Fruit fly (Drosophila melanogaster) whole organism, wandering third instar larva: ENCODE measurements around the gene Mabi.

ENCODE experiments used
- Abd-B ChIP-seq: fragments of >200 bp; optimal IDR thresholded peaks from 2 replicates; lab custom pipeline; 2017; ENCODE audit warnings: missing biosample characterization, missing genetic modification characterization
- CG32264 ChIP-seq: fragments of 200-800 bp; sonication (Bioruptor generic); optimal IDR thresholded peaks from 2 replicates; lab custom pipeline; 2016; ENCODE audit warnings: missing biosample characterization, missing genetic modification characterization
- CG9705 ChIP-seq: fragments of 200-800 bp; sonication (Bioruptor generic); optimal IDR thresholded peaks from 2 replicates; lab custom pipeline; 2018; ENCODE audit warnings: missing biosample characterization, mild to moderate bottlenecking, missing genetic modification characterization
- CrebA ChIP-seq: fragments of 200-800 bp; sonication (Bioruptor generic); optimal IDR thresholded peaks from 2 replicates; lab custom pipeline; 2016; ENCODE audit warnings: missing biosample characterization, mild to moderate bottlenecking, missing genetic modification characterization, borderline replicate concordance
- Dfd ChIP-seq: fragments of >200 bp; optimal IDR thresholded peaks from 2 replicates; lab custom pipeline; 2017; ENCODE audit warnings: missing biosample characterization, missing genetic modification characterization
- Dif ChIP-seq: fragments of 200-275, 200-300 bp; sonication (Bioruptor generic); optimal IDR thresholded peaks from 2 replicates; lab custom pipeline; 2018; ENCODE audit warnings: missing biosample characterization, missing genetic modification characterization; ENCODE audit not compliant: partially characterized antibody
- GATAd ChIP-seq: sonication (Bioruptor generic); optimal IDR thresholded peaks from 2 replicates; lab custom pipeline; 2016; ENCODE audit warnings: missing biosample characterization, missing genetic modification characterization
- HLH106 ChIP-seq: fragments of 200-800 bp; optimal IDR thresholded peaks from 3 replicates; lab custom pipeline; 2019; ENCODE audit warnings: missing biosample characterization, mild to moderate bottlenecking, missing genetic modification characterization, moderate library complexity
- Hr78 ChIP-seq: fragments of >200 bp; optimal IDR thresholded peaks from 2 replicates; lab custom pipeline; 2017; ENCODE audit warnings: missing biosample characterization, missing genetic modification characterization
- Hr83 ChIP-seq: fragments of 200-300 bp; sonication (Bioruptor generic); optimal IDR thresholded peaks from 2 replicates; lab custom pipeline; 2016; ENCODE audit warnings: missing biosample characterization, mild to moderate bottlenecking, missing genetic modification characterization, moderate library complexity; ENCODE audit not compliant: poor library complexity, severe bottlenecking
- Jra ChIP-seq: sonication (Bioruptor generic); optimal IDR thresholded peaks from 2 replicates; lab custom pipeline; 2016; ENCODE audit warnings: missing biosample characterization, missing genetic modification characterization
- Mio ChIP-seq: sonication (Bioruptor generic); optimal IDR thresholded peaks from 2 replicates; lab custom pipeline; 2016; ENCODE audit warnings: missing biosample characterization, missing genetic modification characterization
- Myc ChIP-seq: fragments of >200 bp; optimal IDR thresholded peaks from 2 replicates; lab custom pipeline; 2017
- Sp1 ChIP-seq: fragments of 200-800 bp; sonication (Bioruptor generic); optimal IDR thresholded peaks from 3 replicates; lab custom pipeline; 2019; ENCODE audit warnings: missing biosample characterization, mild to moderate bottlenecking, missing genetic modification characterization, moderate library complexity
- Vsx2 ChIP-seq: fragments of 200-300, 225-300 bp; sonication (Bioruptor generic); optimal IDR thresholded peaks from 2 replicates; lab custom pipeline; 2018; ENCODE audit warnings: missing biosample characterization, missing genetic modification characterization; ENCODE audit not compliant: partially characterized antibody
- br ChIP-seq: fragments of 200-800 bp; sonication (Bioruptor generic); optimal IDR thresholded peaks from 2 replicates; lab custom pipeline; 2016; ENCODE audit warnings: missing biosample characterization, missing genetic modification characterization
- dmrt93B ChIP-seq: fragments of 200-800 bp; sonication (Bioruptor generic); optimal IDR thresholded peaks from 2 replicates; lab custom pipeline; 2018; ENCODE audit warnings: missing biosample characterization, mild to moderate bottlenecking, missing genetic modification characterization
- dsf ChIP-seq: sonication (Bioruptor generic); optimal IDR thresholded peaks from 2 replicates; lab custom pipeline; 2016; ENCODE audit warnings: missing biosample characterization, missing genetic modification characterization, borderline replicate concordance
- ey ChIP-seq: fragments of 200-800 bp; sonication (Bioruptor generic); optimal IDR thresholded peaks from 2 replicates; lab custom pipeline; 2016; ENCODE audit warnings: missing biosample characterization, missing genetic modification characterization
- h ChIP-seq: fragments of 200-800 bp; sonication (Bioruptor generic); optimal IDR thresholded peaks from 3 replicates; lab custom pipeline; 2016; ENCODE audit warnings: missing biosample characterization, mild to moderate bottlenecking, missing genetic modification characterization
- jim ChIP-seq: fragments of 175-275, 200-325 bp; sonication (Bioruptor generic); optimal IDR thresholded peaks from 2 replicates; lab custom pipeline; 2016; ENCODE audit warnings: missing biosample characterization, mild to moderate bottlenecking, missing genetic modification characterization
- pan ChIP-seq: fragments of >200 bp; optimal IDR thresholded peaks from 2 replicates; lab custom pipeline; 2017
- psq ChIP-seq: fragments of 200-800 bp; sonication (Bioruptor generic); optimal IDR thresholded peaks from 3 replicates; lab custom pipeline; 2017; ENCODE audit warnings: missing biosample characterization, mild to moderate bottlenecking, missing genetic modification characterization, moderate library complexity
- rgr ChIP-seq: fragments of 200-800 bp; sonication (Bioruptor generic); optimal IDR thresholded peaks from 3 replicates; lab custom pipeline; 2016; ENCODE audit warnings: missing biosample characterization, mild to moderate bottlenecking, missing genetic modification characterization
- sage ChIP-seq: fragments of 200-800 bp; sonication (Bioruptor generic); optimal IDR thresholded peaks from 2 replicates; lab custom pipeline; 2016; ENCODE audit warnings: missing biosample characterization, mild to moderate bottlenecking, missing genetic modification characterization
- sv ChIP-seq: fragments of 200-800 bp; sonication (Bioruptor generic); optimal IDR thresholded peaks from 3 replicates; lab custom pipeline; 2016; ENCODE audit warnings: missing biosample characterization, missing genetic modification characterization
- tai ChIP-seq: sonication (Bioruptor generic); optimal IDR thresholded peaks from 2 replicates; lab custom pipeline; 2016; ENCODE audit warnings: missing biosample characterization, missing genetic modification characterization
- usp ChIP-seq: fragments of >200 bp; optimal IDR thresholded peaks from 2 replicates; lab custom pipeline; 2017; ENCODE audit warnings: missing biosample characterization, missing genetic modification characterization
- woc ChIP-seq: sonication (Bioruptor generic); optimal IDR thresholded peaks from 2 replicates; lab custom pipeline; 2016; ENCODE audit warnings: missing biosample characterization, mild to moderate bottlenecking, missing genetic modification characterization

The Mabi gene

DNA sequence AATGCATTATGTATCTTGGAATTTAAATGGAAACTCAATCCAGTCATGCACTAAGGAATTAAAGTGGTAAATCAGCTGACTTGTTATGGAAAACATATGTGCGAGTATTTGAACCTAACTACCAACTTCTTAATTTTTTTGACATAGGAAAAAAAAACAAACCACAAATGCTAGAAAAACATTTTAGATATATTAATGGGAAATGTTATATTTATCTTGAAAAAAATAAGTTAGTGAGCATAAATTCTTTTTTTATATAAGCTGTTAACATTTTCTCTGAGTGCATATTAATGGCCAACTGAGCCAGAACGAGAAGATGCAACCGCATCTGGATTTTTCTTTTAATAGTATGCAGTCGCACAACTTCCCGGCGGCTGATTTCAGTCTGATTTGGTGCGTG is 16.7 kb upstream of the Mabi start:
- TF ChIP-seq h = no peak

DNA sequence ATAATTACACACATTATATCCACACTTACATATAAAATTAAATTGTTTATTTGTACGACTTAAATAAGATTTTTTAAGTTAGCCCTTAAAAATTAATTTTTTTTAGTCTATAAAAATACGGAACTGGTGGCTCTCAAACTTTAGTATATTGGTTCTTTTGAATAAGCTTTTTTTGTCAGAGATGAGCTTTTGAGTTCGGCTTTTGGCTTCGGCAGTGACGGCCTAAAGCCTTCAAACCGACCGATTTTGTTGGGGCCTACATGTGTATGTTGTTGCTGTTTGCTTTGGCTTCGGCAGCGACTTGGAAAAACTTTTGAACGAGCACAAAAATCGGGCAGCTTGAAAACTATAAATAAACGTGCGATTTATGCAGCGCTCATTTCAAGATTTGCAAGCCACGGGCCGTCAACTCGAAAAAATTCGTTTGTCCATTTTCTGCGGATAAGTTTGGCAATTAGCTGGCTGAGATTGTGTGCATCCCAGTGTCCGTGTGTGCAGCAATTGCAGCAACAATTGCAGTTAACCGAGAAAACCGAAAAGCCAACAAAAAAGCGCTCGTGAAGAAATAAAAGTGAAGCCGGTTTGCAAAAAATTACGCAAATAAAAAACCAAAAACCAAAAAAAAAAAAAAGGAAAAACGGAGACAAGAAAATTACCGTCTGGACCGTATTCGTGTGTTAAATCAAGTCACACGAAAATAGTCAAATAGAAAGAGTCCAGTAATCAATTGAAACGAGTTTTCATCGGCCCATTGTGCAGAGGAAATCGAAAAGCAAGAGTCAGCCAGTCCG is 11.6 kb upstream of the Mabi start, which contains the start of gene CG16820:
Gene CG16820 (plus strand): TSS at position 378 of the 791 bp plus-strand sequence.
- TF ChIP-seq ey (GFP tag; lab: Kevin White, UChicago) (no peak), dsf (GFP tag; lab: Kevin White, UChicago) (no peak), Hr83 (no peak), Sp1 (GFP tag; lab: Kevin White, UChicago) (no peak)

DNA sequence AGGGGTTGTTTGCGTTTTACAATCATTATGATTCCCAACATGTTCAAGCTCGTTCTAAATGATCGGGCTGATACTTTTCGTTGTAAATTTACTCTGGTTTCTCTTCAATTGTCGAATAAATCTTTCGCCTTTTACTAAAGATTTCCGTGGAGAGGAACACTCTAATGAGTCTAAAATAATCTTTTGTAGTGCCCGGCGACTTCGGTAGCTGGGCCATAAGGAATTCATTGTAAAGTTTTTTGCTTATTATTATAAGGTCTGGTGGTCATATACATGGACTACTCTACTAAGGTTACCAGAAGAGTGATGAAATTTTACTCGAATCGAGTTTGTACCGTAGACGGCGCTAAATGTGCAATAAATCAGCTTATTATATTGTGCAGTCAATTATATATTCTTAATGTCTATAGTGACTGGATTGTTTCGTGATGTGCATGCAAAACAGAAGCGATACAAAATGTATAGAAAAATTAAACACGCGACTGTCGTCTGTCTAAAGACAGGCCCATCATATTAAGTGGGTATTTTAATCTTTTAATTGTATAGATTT is 10.4 kb upstream of the Mabi start:
- TF ChIP-seq Dif (GFP tag; lab: Kevin White, UChicago) = no peak
- TF ChIP-seq tai (GFP tag; lab: Kevin White, UChicago) = no peak

DNA sequence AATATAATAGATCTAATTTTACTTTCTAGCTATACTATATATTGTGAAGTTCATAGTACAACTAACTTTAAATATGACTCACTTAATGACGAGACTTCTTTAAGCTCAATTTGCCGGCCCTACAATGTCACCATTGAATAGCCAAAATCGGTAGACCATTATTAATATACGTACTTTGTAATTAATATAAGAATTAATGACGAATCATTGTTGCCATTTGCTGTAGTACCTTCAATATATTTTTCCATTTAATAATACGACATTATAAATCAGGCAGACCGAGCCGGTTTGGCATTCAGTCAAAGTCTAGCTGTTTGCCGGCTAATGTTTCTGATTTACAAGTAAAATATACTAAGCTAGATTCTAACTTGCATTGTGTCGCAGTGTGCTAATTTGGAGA is 5.2 kb upstream of the Mabi start, which contains the start of gene Jhbp13:
Gene Jhbp13 (plus strand): TSS at position 301 of the 400 bp plus-strand sequence.
- TF ChIP-seq Hr78 (GFP tag; lab: Kevin White, UChicago) (no peak), ey (GFP tag; lab: Kevin White, UChicago) (no peak), pan (no peak), jim (no peak)
- TF ChIP-seq, all 38 proteins: peak for 0

DNA sequence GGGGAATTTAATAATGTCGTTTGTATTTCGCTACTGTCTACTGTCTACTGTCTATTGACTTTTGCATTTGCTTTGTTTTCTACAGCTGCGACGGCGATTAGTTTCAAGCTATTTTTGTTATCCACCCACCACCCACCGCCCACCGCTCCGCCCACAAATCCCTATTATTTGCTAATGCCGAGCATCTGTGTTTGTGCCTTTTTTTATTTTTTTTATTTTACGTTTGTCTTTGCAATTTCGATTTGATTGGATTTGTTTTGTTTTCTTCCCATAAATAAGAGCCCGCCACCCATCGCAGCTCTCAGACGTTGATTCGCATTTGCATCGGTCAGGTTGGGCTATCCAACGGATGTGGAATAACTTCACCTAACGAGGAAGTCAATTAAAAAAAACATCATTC is 1.7 kb upstream of the Mabi start, which contains the start of gene Jhbp14:
Gene Jhbp14 (plus strand): TSS at position 301 of the 400 bp plus-strand sequence.
- TF ChIP-seq woc = no peak
- TF ChIP-seq Abd-B (GFP tag; lab: Kevin White, UChicago) = no peak
- TF ChIP-seq br = no peak
- no peak for TF ChIP-seq CrebA (GFP tag; lab: Kevin White, UChicago)
- TF ChIP-seq rgr (GFP tag; lab: Kevin White, UChicago) = no peak
- no peak for TF ChIP-seq sv
- TF ChIP-seq tai (GFP tag; lab: Kevin White, UChicago) = no peak
- TF ChIP-seq Vsx2 (GFP tag; lab: Kevin White, UChicago) = no peak
- TF ChIP-seq h = no peak
- TF ChIP-seq sage (GFP tag; lab: Kevin White, UChicago) = no peak
- TF ChIP-seq Mio (GFP tag; lab: Kevin White, UChicago) = no peak
- no peak for TF ChIP-seq Sp1 (GFP tag; lab: Kevin White, UChicago)
- TF ChIP-seq jim = no peak
- no peak for TF ChIP-seq Jra
- TF ChIP-seq dsf (GFP tag; lab: Kevin White, UChicago) = no peak
- TF ChIP-seq ey (GFP tag; lab: Kevin White, UChicago) = no peak
- TF ChIP-seq CG9705 (GFP tag; lab: Kevin White, UChicago) = no peak
- no peak for TF ChIP-seq CG32264
- TF ChIP-seq, all 38 proteins: peak for 0

DNA sequence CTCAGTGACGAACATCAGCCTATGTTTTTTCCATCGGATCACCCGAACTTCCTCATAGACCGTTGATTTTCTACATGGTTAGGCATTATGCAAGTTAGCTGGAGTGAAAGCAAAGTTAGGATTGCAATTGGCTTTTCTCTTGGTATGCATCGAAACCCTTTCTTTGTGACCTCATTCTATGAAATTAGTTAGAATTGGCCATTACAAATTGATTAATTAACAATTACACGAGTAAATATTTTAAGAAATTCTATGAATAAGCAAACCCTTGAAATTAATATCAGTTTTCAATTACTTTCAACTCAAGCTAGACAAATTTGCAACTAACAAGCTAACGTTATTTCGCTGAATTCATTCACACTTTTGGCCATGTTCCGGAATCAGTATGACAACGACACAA is 2.7 kb downstream of the Mabi start, which contains the start of gene Prosalpha6T:
Gene Prosalpha6T (plus strand): TSS at position 301 of the 400 bp plus-strand sequence.
- TF ChIP-seq h (no peak), Dif (GFP tag; lab: Kevin White, UChicago) (no peak), CrebA (GFP tag; lab: Kevin White, UChicago) (no peak), usp (no peak), Mio (GFP tag; lab: Kevin White, UChicago) (no peak), psq (GFP tag; lab: Kevin White, UChicago) (no peak), Myc (no peak), pan (no peak), CG9705 (GFP tag; lab: Kevin White, UChicago) (no peak), GATAd (GFP tag; lab: Kevin White, UChicago) (no peak), HLH106 (no peak), Abd-B (GFP tag; lab: Kevin White, UChicago) (no peak), rgr (GFP tag; lab: Kevin White, UChicago) (no peak), dmrt93B (GFP tag; lab: Kevin White, UChicago) (no peak), Vsx2 (GFP tag; lab: Kevin White, UChicago) (no peak), Dfd (GFP tag; lab: Kevin White, UChicago) (no peak)
